Worm (Caenorhabditis elegans) whole organism, midembryonic: ENCODE data around the gene kqt-1.

ENCODE experiments used
- T22C8.4 ChIP-seq: fragments of 200-800 bp; sonication (Bioruptor generic); IDR thresholded peaks from 2 replicates; pipeline ENCODE4 v1.3.6; 2022; ENCODE audit warnings: missing genetic modification characterization, missing compliant biosample characterization
- cog-1 ChIP-seq: sonication (generic microtip); optimal IDR thresholded peaks from 2 replicates; lab custom pipeline; 2016; ENCODE audit warnings: missing genetic modification characterization, missing compliant biosample characterization
- med-1 ChIP-seq: sonication (generic microtip); optimal IDR thresholded peaks from 2 replicates; lab custom pipeline; 2017; ENCODE audit warnings: missing genetic modification characterization, mild to moderate bottlenecking, missing compliant biosample characterization, antibody characterized with exemption, missing genetic modification reagents; ENCODE audit not compliant: insufficient read depth

Gene kqt-1

ce11 chrX:6674333-6674919 lies 55.6 kb downstream of the kqt-1 start, which contains the start of gene F38B6.4:
Gene F38B6.4 (plus strand): TSS chrX:6674869.
- TF ChIP-seq med-1 (GFP tag; lab: Kevin White, UChicago): no peak
- no peak for TF ChIP-seq cog-1
- TF ChIP-seq T22C8.4 (GFP tag; lab: Robert Waterston, UW): no peak
